Fruit fly (Drosophila melanogaster): Measurements from ENCODE around the gene kst.

Gene kst

dm6 chr3L:3301171-3301738 is 35.4 kb upstream of the kst start (continued):
- TF ChIP-seq ems (GFP tag; optimal IDR thresholded peaks at IDR 0.05) (peak; percentile 88), ind (GFP tag; optimal IDR thresholded peaks at IDR 0.05) (peak; percentile 91), gt (GFP tag; IDR thresholded peaks at IDR 0.05) (peak; percentile 41; the same call in 1 of the 2 replicates), fu2 (GFP tag; optimal IDR thresholded peaks at IDR 0.05) (peak; percentile 80), nerfin-1 (tag; optimal IDR thresholded peaks at IDR 0.05) (peak; percentile 87), CG14710 (tag; optimal IDR thresholded peaks at IDR 0.05) (peak; percentile 88), BEAF-32 (GFP tag; optimal IDR thresholded peaks at IDR 0.05) (no peak), NFAT (GFP tag; IDR thresholded peaks at IDR 0.05) (peak; percentile 80), CG12236 (GFP tag; optimal IDR thresholded peaks at IDR 0.05) (peak; percentile 69), hkb (optimal IDR thresholded peaks at IDR 0.05) (no peak), hkb (GFP tag; IDR thresholded peaks at IDR 0.05) (peak; percentile 96), scrt (GFP tag; optimal IDR thresholded peaks at IDR 0.05) (peak; percentile 86), Nf-YA (GFP tag; IDR thresholded peaks at IDR 0.05) (peak; percentile 83), CkIIα-i1 (GFP tag; IDR thresholded peaks at IDR 0.05) (no peak), bab2 (GFP tag; optimal IDR thresholded peaks at IDR 0.05) (peak; percentile 90), Dip3 (GFP tag; optimal IDR thresholded peaks at IDR 0.05) (peak; percentile 83), pzg (GFP tag; optimal IDR thresholded peaks at IDR 0.05) (no peak), ab (GFP tag; optimal IDR thresholded peaks at IDR 0.05) (peak; percentile 45), MESR4 (GFP tag; optimal IDR thresholded peaks at IDR 0.05) (peak; percentile 31), pfk (GFP tag; optimal IDR thresholded peaks at IDR 0.05) (no peak), ttk (GFP tag; IDR thresholded peaks at IDR 0.05) (peak; percentile 85), CG12219 (GFP tag; optimal IDR thresholded peaks at IDR 0.05) (peak; percentile 92), CG17612 (GFP tag; IDR thresholded peaks at IDR 0.05) (peak; percentile 60; the same call in 1 of the 2 replicates), CG8290 (GFP tag; optimal IDR thresholded peaks at IDR 0.05) (peak; percentile 37), CG8290 (tag; optimal IDR thresholded peaks at IDR 0.05) (peak in 1 of 2 experiments; percentile 63), tin (GFP tag; optimal IDR thresholded peaks at IDR 0.05) (peak; percentile 86), cg (GFP tag; optimal IDR thresholded peaks at IDR 0.05) (no peak), sr (GFP tag; IDR thresholded peaks at IDR 0.05) (no peak; the same call in 2 of the 3 replicates), CG33213 (GFP tag; optimal IDR thresholded peaks at IDR 0.05) (peak; percentile 79), Dp (GFP tag; optimal IDR thresholded peaks at IDR 0.05) (no peak), bbx (GFP tag; IDR thresholded peaks at IDR 0.05; ENCODE audit: partially characterized antibody) (no peak), CG11456 (GFP tag; IDR thresholded peaks at IDR 0.05) (peak; percentile 81), h (optimal IDR thresholded peaks at IDR 0.05) (no peak), bsh (GFP tag; optimal IDR thresholded peaks at IDR 0.05) (peak in 1 of 2 experiments; percentile 94), CG15479 (GFP tag; optimal IDR thresholded peaks at IDR 0.05) (peak; percentile 67), aop (GFP tag; IDR thresholded peaks at IDR 0.05) (peak; percentile 55; the same call in 1 of the 2 replicates), CG9437 (GFP tag; optimal IDR thresholded peaks at IDR 0.05) (peak; percentile 87), CG1529 (GFP tag; optimal IDR thresholded peaks at IDR 0.05) (peak; percentile 89), az2 (GFP tag; optimal IDR thresholded peaks at IDR 0.05) (peak; percentile 91), ap (GFP tag; IDR thresholded peaks at IDR 0.05) (peak; percentile 90), Sox102F (GFP tag; optimal IDR thresholded peaks at IDR 0.05) (peak; percentile 94), CG11085 (GFP tag; IDR thresholded peaks at IDR 0.05) (peak; percentile 68), CG6683 (GFP tag; optimal IDR thresholded peaks at IDR 0.05) (peak; percentile 83), sug (tag; optimal IDR thresholded peaks at IDR 0.05) (peak; percentile 89), BtbVII (GFP tag; optimal IDR thresholded peaks at IDR 0.05) (peak; percentile 89), Sry-β (GFP tag; optimal IDR thresholded peaks at IDR 0.05) (peak; percentile 28), Side (GFP tag; optimal IDR thresholded peaks at IDR 0.05) (peak; percentile 84), pros (GFP tag; optimal IDR thresholded peaks at IDR 0.05) (no peak), CG4820 (GFP tag; optimal IDR thresholded peaks at IDR 0.05) (peak; percentile 90), dmrt99B (tag; optimal IDR thresholded peaks at IDR 0.05) (peak; percentile 95), Ssrp (tag; optimal IDR thresholded peaks at IDR 0.05) (peak; percentile 87)
